Worm (Caenorhabditis elegans) whole organism, young adult: Measurements from ENCODE around the gene R09E10.6.

Experiments
- akir-1 ChIP-seq: fragments of 200-800 bp; sonication (Bioruptor generic); optimal IDR thresholded peaks from 2 replicates; lab custom pipeline; 2018; ENCODE audit warnings: mild to moderate bottlenecking, missing genetic modification characterization, moderate library complexity, missing compliant biosample characterization
- egrh-3 ChIP-seq: fragments of 200-800 bp; sonication (Bioruptor generic); IDR thresholded peaks from 2 replicates; pipeline ENCODE4 v1.3.6; 2022; ENCODE audit warnings: missing genetic modification reagents, missing genetic modification characterization, missing compliant biosample characterization

DNA sequence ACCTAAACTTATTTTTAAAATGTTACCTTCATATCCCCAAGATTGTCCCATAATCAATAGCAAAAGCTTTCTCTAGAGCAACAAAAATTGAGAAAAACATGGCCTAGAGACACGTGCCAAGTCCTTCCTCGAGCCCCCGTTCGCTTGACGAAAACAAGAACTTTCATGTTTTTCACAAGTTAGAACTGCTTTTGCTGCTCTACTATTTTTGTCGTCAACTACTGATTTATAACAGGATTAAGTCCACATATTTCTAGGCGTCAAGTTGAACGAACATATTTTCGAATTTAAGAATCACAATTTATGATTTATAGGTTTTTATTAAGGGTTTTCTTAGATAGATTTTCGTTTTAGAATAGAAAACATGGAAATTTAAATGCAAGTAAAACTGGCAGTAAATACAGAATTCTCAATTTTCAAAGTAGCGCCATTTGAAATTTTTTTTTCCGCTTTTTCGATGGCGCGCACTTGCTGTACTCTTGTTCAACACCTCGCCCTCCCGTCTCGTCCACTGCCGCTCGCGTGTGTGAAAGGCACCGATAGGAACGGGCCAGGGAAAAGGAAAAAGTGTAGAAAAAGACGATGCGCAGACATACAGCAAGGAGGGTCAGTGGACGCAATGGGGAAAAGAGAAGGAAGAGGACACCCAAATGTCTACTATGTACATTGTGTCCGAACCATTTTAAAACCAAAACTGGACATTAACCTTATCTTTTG lies 9.6 kb downstream of the R09E10.6 start, which contains the start of gene rad-51:
- TF ChIP-seq akir-1 (GFP tag; lab: Kevin White, UChicago) (no peak), egrh-3 (GFP tag; lab: Robert Waterston, UW) (no peak)
